ENCODE assay signal across 2 worm cellular contexts in the genomic region with DNA sequence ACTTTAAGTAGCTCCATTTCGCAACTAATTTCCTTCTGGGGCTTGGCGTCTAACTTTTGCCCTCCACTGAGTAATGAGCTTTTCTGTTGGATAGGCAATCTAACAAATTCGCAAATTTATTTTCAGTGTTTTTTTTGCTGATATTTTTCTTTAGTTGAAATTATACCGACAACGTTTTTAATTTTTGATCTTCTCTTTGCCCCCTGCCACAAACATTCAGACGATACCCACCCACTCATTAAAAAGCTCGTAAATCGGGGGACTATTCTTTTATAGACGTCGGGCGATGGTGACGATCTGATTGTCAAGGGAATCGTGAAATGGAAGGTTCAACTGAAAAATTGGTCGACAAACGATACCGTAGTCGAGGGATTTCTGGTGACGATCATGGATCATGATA.
TF ChIP-seq lines count a peak whose summit lies in the region.

No protein-coding gene starts in this region.

TF ChIP-seq in whole organism, L1 larva, 84 proteins besides CTCF, POLR2A, EP300 and RAD21:
- TF ChIP-seq lir-3 (tag; optimal IDR thresholded peaks at IDR 0.05; lab: Kevin White, UChicago; ENCODE audit: poor library complexity), result no peak
- no peak for TF ChIP-seq skn-1 (tag; optimal IDR thresholded peaks at IDR 0.05; lab: Kevin White, UChicago)
- TF ChIP-seq sox-4 (tag; optimal IDR thresholded peaks at IDR 0.05; lab: Kevin White, UChicago), result no peak
- TF ChIP-seq pqm-1 (tag; optimal IDR thresholded peaks at IDR 0.05; lab: Kevin White, UChicago), result no peak
- TF ChIP-seq nhr-19 (GFP tag; conservative IDR thresholded peaks at IDR 0.05; lab: Robert Waterston, UW), result no peak
- TF ChIP-seq hlh-17 (GFP tag; optimal IDR thresholded peaks at IDR 0.05; lab: Kevin White, UChicago; ENCODE audit: borderline replicate concordance), result no peak
- TF ChIP-seq lin-14 (GFP tag; optimal IDR thresholded peaks at IDR 0.05; lab: Kevin White, UChicago), result peak; percentile 10
- TF ChIP-seq aha-1 (tag; optimal IDR thresholded peaks at IDR 0.05; lab: Kevin White, UChicago), result no peak
- TF ChIP-seq egl-27 (tag; optimal IDR thresholded peaks at IDR 0.05; lab: Kevin White, UChicago), result no peak
- TF ChIP-seq lin-39 (tag; optimal IDR thresholded peaks at IDR 0.05; lab: Kevin White, UChicago), result no peak
- TF ChIP-seq fkh-4 (tag; optimal IDR thresholded peaks at IDR 0.05; lab: Kevin White, UChicago; ENCODE audit: borderline replicate concordance), result no peak
- no peak for TF ChIP-seq unc-98 (GFP tag; IDR thresholded peaks at IDR 0.05; lab: Robert Waterston, UW)
- no peak for TF ChIP-seq nhr-90 (tag; optimal IDR thresholded peaks at IDR 0.05; lab: Kevin White, UChicago; ENCODE audit: poor library complexity)
- peak; percentile 41 for TF ChIP-seq ceh-63 (GFP tag; optimal IDR thresholded peaks at IDR 0.05; lab: Kevin White, UChicago)
- TF ChIP-seq pax-3 (tag; optimal IDR thresholded peaks at IDR 0.05; lab: Kevin White, UChicago), result no peak
- no peak for TF ChIP-seq unc-86 (tag; optimal IDR thresholded peaks at IDR 0.05; lab: Kevin White, UChicago)
- no peak for TF ChIP-seq sptf-1 (tag; optimal IDR thresholded peaks at IDR 0.05; lab: Kevin White, UChicago)
- no peak for TF ChIP-seq swsn-7 (tag; optimal IDR thresholded peaks at IDR 0.05; lab: Kevin White, UChicago)
- TF ChIP-seq nhr-85 (tag; lab: Kevin White, UChicago), result peak; percentile 59
- no peak for TF ChIP-seq ces-1 (GFP tag; optimal IDR thresholded peaks at IDR 0.05; lab: Kevin White, UChicago)
- TF ChIP-seq tlp-1 (tag; optimal IDR thresholded peaks at IDR 0.05; lab: Kevin White, UChicago), result no peak
- TF ChIP-seq alr-1 (tag; optimal IDR thresholded peaks at IDR 0.05; lab: Kevin White, UChicago; ENCODE audit: borderline replicate concordance), result no peak
- no peak for TF ChIP-seq efl-1 (optimal IDR thresholded peaks at IDR 0.05; lab: Kevin White, UChicago)
- peak in 1 of 2 experiments; percentile 74 for TF ChIP-seq efl-1 (GFP tag; optimal IDR thresholded peaks at IDR 0.05 in 1 of 2; lab: Kevin White, UChicago)
- TF ChIP-seq nhr-76 (tag; optimal IDR thresholded peaks at IDR 0.05; lab: Kevin White, UChicago), result no peak
- no peak for TF ChIP-seq ets-5 (GFP tag; IDR thresholded peaks at IDR 0.05; lab: Robert Waterston, UW)
- TF ChIP-seq C34B4.2 (tag; optimal IDR thresholded peaks at IDR 0.05; lab: Kevin White, UChicago), result no peak
- no peak for TF ChIP-seq pag-3 (tag; optimal IDR thresholded peaks at IDR 0.05; lab: Kevin White, UChicago; ENCODE audit: borderline replicate concordance, insufficient read depth)

TF ChIP-seq in whole organism, L4 larva, 104 proteins besides CTCF, POLR2A, EP300 and RAD21:
- TF ChIP-seq php-3 (GFP tag; IDR thresholded peaks at IDR 0.05; lab: Robert Waterston, UW) (peak; percentile 56; the same call in 1 of the 2 replicates), rbr-2 (tag; optimal IDR thresholded peaks at IDR 0.05; lab: Kevin White, UChicago) (no peak)
